Worm (Caenorhabditis elegans) whole organism, midembryonic: ENCODE measurements around the gene clk-1.

Experiments
- cog-1 ChIP-seq: sonication (generic microtip); optimal IDR thresholded peaks from 2 replicates; lab custom pipeline; 2016; ENCODE audit warnings: missing genetic modification characterization, missing compliant biosample characterization
- klf-2 ChIP-seq: fragments of 200-800 bp; sonication (Bioruptor generic); conservative IDR thresholded peaks from 2 replicates; pipeline ENCODE4 v1.3.6; 2022; ENCODE audit warnings: missing genetic modification reagents, missing genetic modification characterization, missing compliant biosample characterization
- ref-1 ChIP-seq: fragments of 200-800 bp; sonication (Bioruptor generic); conservative IDR thresholded peaks from 2 replicates; pipeline ENCODE4 v1.3.6; 2022; ENCODE audit warnings: missing genetic modification reagents, missing genetic modification characterization, missing compliant biosample characterization
- tab-1 ChIP-seq: fragments of 200-800 bp; sonication (Bioruptor generic); IDR thresholded peaks from 2 replicates; pipeline ENCODE4 v1.3.6; 2022; ENCODE audit warnings: missing genetic modification characterization, missing compliant biosample characterization
- ztf-29 ChIP-seq: fragments of 200-800 bp; sonication (Bioruptor generic); IDR thresholded peaks from 2 replicates; pipeline ENCODE4 v1.3.6; 2022; ENCODE audit warnings: missing genetic modification reagents, missing genetic modification characterization, missing compliant biosample characterization

DNA sequence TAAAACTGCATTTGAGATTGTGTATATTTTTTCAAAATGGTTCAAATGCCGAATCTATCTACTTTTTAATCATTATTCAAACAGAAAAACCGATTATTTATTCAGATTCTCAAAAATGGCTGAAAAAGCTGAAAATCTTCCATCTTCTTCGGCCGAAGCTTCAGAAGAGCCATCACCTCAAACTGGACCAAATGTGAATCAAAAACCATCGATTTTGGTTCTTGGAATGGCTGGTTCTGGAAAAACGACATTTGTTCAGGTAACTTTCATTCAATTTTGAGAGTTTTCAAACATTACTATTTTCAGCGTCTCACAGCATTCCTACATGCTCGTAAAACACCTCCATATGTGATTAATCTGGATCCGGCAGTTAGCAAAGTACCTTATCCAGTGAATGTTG lies 18.8 kb upstream of the clk-1 start, which contains the start of gene gop-2:
- TF ChIP-seq ref-1 (GFP tag; lab: Robert Waterston, UW) (no peak), ztf-29 (GFP tag; lab: Robert Waterston, UW) (no peak), cog-1 (tag; lab: Kevin White, UChicago) (no peak), tab-1 (no peak), klf-2 (GFP tag; lab: Robert Waterston, UW) (no peak)
